Fruit fly (Drosophila melanogaster) whole organism, prepupa: Measurements from ENCODE around the gene CG13972.

ENCODE experiments used
- CG10669 ChIP-seq: fragments of 200-800 bp; sonication (Bioruptor generic); optimal IDR thresholded peaks from 3 replicates; lab custom pipeline; 2018; ENCODE audit warnings: missing biosample characterization, mild to moderate bottlenecking, missing genetic modification characterization, moderate library complexity
- CG15336 ChIP-seq: fragments of 200-800 bp; sonication (Bioruptor generic); IDR thresholded peaks from 2 replicates; pipeline ENCODE4 v1.3.6; 2022; ENCODE audit warnings: missing biosample characterization, missing genetic modification characterization
- CG16779 ChIP-seq: fragments of 200-800 bp; sonication (Bioruptor generic); optimal IDR thresholded peaks from 3 replicates; lab custom pipeline; 2017; ENCODE audit warnings: missing biosample characterization, mild to moderate bottlenecking, missing genetic modification characterization
- CG3032 ChIP-seq: fragments of 200-800 bp; optimal IDR thresholded peaks from 2 replicates; lab custom pipeline; 2019; ENCODE audit warnings: missing biosample characterization, mild to moderate bottlenecking, missing genetic modification characterization, moderate library complexity
- CG31627 ChIP-seq: fragments of 200-800 bp; sonication (Bioruptor generic); optimal IDR thresholded peaks from 3 replicates; lab custom pipeline; 2016; ENCODE audit warnings: missing biosample characterization, missing genetic modification characterization
- CG32006 ChIP-seq: fragments of 200-800 bp; sonication (Bioruptor generic); optimal IDR thresholded peaks from 3 replicates; lab custom pipeline; 2017; ENCODE audit warnings: missing biosample characterization, mild to moderate bottlenecking, missing genetic modification characterization
- CG34406 ChIP-seq: fragments of 200-800 bp; sonication (Bioruptor generic); optimal IDR thresholded peaks from 3 replicates; lab custom pipeline; 2016; ENCODE audit warnings: missing biosample characterization, missing genetic modification characterization
- CG3919 ChIP-seq: fragments of 200-800 bp; sonication (Bioruptor generic); optimal IDR thresholded peaks from 3 replicates; lab custom pipeline; 2016; ENCODE audit warnings: missing biosample characterization, missing genetic modification characterization
- CG4318 ChIP-seq: fragments of 200-800 bp; sonication (Bioruptor generic); optimal IDR thresholded peaks from 3 replicates; lab custom pipeline; 2017; ENCODE audit warnings: missing biosample characterization, mild to moderate bottlenecking, missing genetic modification characterization
- CG6163 ChIP-seq: fragments of 200-800 bp; sonication (Bioruptor generic); IDR thresholded peaks from 3 replicates; pipeline ENCODE4 v1.3.6; 2022; ENCODE audit warnings: missing biosample characterization, missing genetic modification characterization
- CG6276 ChIP-seq: fragments of 200-800 bp; sonication (Bioruptor generic); optimal IDR thresholded peaks from 2 replicates; lab custom pipeline; 2017; ENCODE audit warnings: missing biosample characterization, mild to moderate bottlenecking, missing genetic modification characterization
- CG6792 ChIP-seq: fragments of 200-800 bp; sonication (Bioruptor generic); optimal IDR thresholded peaks from 3 replicates; lab custom pipeline; 2016; ENCODE audit warnings: missing biosample characterization, missing genetic modification characterization
- CG6854 ChIP-seq: fragments of 200-800 bp; sonication (Bioruptor generic); optimal IDR thresholded peaks from 2 replicates; lab custom pipeline; 2017; ENCODE audit warnings: missing biosample characterization, mild to moderate bottlenecking, missing genetic modification characterization
- CG7368 ChIP-seq: fragments of 200-800 bp; sonication (Bioruptor generic); optimal IDR thresholded peaks from 3 replicates; lab custom pipeline; 2016; ENCODE audit warnings: missing biosample characterization, missing genetic modification characterization
- CG8632 ChIP-seq: fragments of 200-800 bp; sonication (Bioruptor generic); optimal IDR thresholded peaks from 3 replicates; lab custom pipeline; 2016; ENCODE audit warnings: missing biosample characterization, missing genetic modification characterization
- Eip78C ChIP-seq: fragments of 200-800 bp; sonication (Bioruptor generic); peaks from one replicate; lab custom pipeline; 2016; ENCODE audit warnings: missing biosample characterization, missing genetic modification characterization
- Ets21C ChIP-seq: fragments of 200-800 bp; sonication (Bioruptor generic); optimal IDR thresholded peaks from 3 replicates; lab custom pipeline; 2016; ENCODE audit warnings: missing biosample characterization, missing genetic modification characterization
- Hr38 ChIP-seq: sonication (Bioruptor generic); optimal IDR thresholded peaks from 2 replicates; lab custom pipeline; 2016; ENCODE audit warnings: missing biosample characterization, missing genetic modification characterization
- Lpt ChIP-seq: fragments of 200-800 bp; sonication (Bioruptor generic); optimal IDR thresholded peaks from 3 replicates; lab custom pipeline; 2016; ENCODE audit warnings: missing biosample characterization, missing genetic modification characterization
- Smox ChIP-seq: fragments of 200-800 bp; sonication (Bioruptor generic); optimal IDR thresholded peaks from 3 replicates; lab custom pipeline; 2016; ENCODE audit warnings: missing biosample characterization, missing genetic modification characterization
- Sox14 ChIP-seq: fragments of 200-800 bp; sonication (Bioruptor generic); optimal IDR thresholded peaks from 3 replicates; lab custom pipeline; 2016; ENCODE audit warnings: missing biosample characterization, missing genetic modification characterization
- achi ChIP-seq: fragments of 200-800 bp; sonication (Bioruptor generic); optimal IDR thresholded peaks from 3 replicates; lab custom pipeline; 2016; ENCODE audit warnings: missing biosample characterization, missing genetic modification characterization
- acj6 ChIP-seq: fragments of 200-800 bp; sonication (Bioruptor generic); optimal IDR thresholded peaks from 3 replicates; lab custom pipeline; 2016; ENCODE audit warnings: missing biosample characterization, missing genetic modification characterization
- dac ChIP-seq: fragments of 200-800 bp; sonication (Bioruptor generic); optimal IDR thresholded peaks from 2 replicates; lab custom pipeline; 2017; ENCODE audit warnings: missing biosample characterization, mild to moderate bottlenecking, missing genetic modification characterization
- dsx ChIP-seq: fragments of 200-800 bp; optimal IDR thresholded peaks from 3 replicates; lab custom pipeline; 2019; ENCODE audit warnings: missing biosample characterization, mild to moderate bottlenecking, missing genetic modification characterization, moderate library complexity; ENCODE audit not compliant: poor library complexity, severe bottlenecking
- eg ChIP-seq: fragments of 200-800 bp; sonication (Bioruptor generic); IDR thresholded peaks from 3 replicates; pipeline ENCODE4 v1.3.6; 2022; ENCODE audit warnings: missing biosample characterization, missing genetic modification characterization
- esn ChIP-seq: fragments of 200-800 bp; sonication (Bioruptor generic); optimal IDR thresholded peaks from 2 replicates; lab custom pipeline; 2016; ENCODE audit warnings: missing biosample characterization, mild to moderate bottlenecking, missing genetic modification characterization, moderate library complexity
- fd85E ChIP-seq: fragments of 200-800 bp; sonication (Bioruptor generic); optimal IDR thresholded peaks from 3 replicates; lab custom pipeline; 2016; ENCODE audit warnings: missing biosample characterization, missing genetic modification characterization
- fkh ChIP-seq: fragments of 200-800 bp; sonication (Bioruptor generic); optimal IDR thresholded peaks from 3 replicates; lab custom pipeline; 2017; ENCODE audit warnings: missing biosample characterization, mild to moderate bottlenecking, missing genetic modification characterization, moderate library complexity
- lz ChIP-seq: fragments of 200-800 bp; sonication (Bioruptor generic); optimal IDR thresholded peaks from 3 replicates; lab custom pipeline; 2016; ENCODE audit warnings: missing biosample characterization, missing genetic modification characterization
- net ChIP-seq: fragments of 200-800 bp; sonication (Bioruptor generic); optimal IDR thresholded peaks from 3 replicates; lab custom pipeline; 2016; ENCODE audit warnings: missing biosample characterization, missing genetic modification characterization
- pdm3 ChIP-seq: fragments of 200-800 bp; sonication (Bioruptor generic); optimal IDR thresholded peaks from 3 replicates; lab custom pipeline; 2016; ENCODE audit warnings: missing biosample characterization, missing genetic modification characterization
- spab ChIP-seq: fragments of 200-800 bp; sonication (Bioruptor generic); optimal IDR thresholded peaks from 2 replicates; lab custom pipeline; 2017; ENCODE audit warnings: missing biosample characterization, mild to moderate bottlenecking, missing genetic modification characterization, missing genetic modification reagents
- svp ChIP-seq: fragments of 200-800 bp; sonication (Bioruptor generic); peaks from one replicate; lab custom pipeline; 2016; ENCODE audit warnings: missing biosample characterization, missing genetic modification characterization
- topi ChIP-seq: fragments of 200-800 bp; sonication (Bioruptor generic); optimal IDR thresholded peaks from 3 replicates; lab custom pipeline; 2016; ENCODE audit warnings: missing biosample characterization, missing genetic modification characterization

Gene CG13972

dm6 chr3R:27520415-27520916 lies 3.4 kb upstream of the CG13972 start, which contains the start of gene CG12885:
TSS of gene CG12885 (plus strand) at chr3R:27520866.
- TF ChIP-seq CG6276 (GFP tag; lab: Kevin White, UChicago), result no peak
- no peak for TF ChIP-seq dsx (GFP tag; lab: Kevin White, UChicago)
- TF ChIP-seq spab (GFP tag; lab: Kevin White, UChicago), result no peak
- no peak for TF ChIP-seq acj6 (GFP tag; lab: Kevin White, UChicago)
- TF ChIP-seq CG31627 (GFP tag; lab: Kevin White, UChicago), result no peak
- TF ChIP-seq esn (GFP tag; lab: Kevin White, UChicago), result no peak
- TF ChIP-seq CG32006, result no peak
- TF ChIP-seq CG34406, result no peak

- TF ChIP-seq CG32006, result no peak
- peak; percentile 58 for TF ChIP-seq svp (GFP tag; lab: Kevin White, UChicago)
These were observed 2.8 kb upstream of the CG13972 start for dm6 chr3R:27519879-27520278.

dm6 chr3R:27502856-27503255 lies 14.2 kb downstream of the CG13972 start, which contains the start of gene CG5402:
TSS of gene CG5402 (minus strand) at chr3R:27502956.
- no peak for TF ChIP-seq CG3032 (tag; lab: Kevin White, UChicago)
- no peak for TF ChIP-seq net (GFP tag; lab: Kevin White, UChicago)
- TF ChIP-seq fkh (GFP tag; lab: Kevin White, UChicago), result no peak
- no peak for TF ChIP-seq dac (GFP tag; lab: Kevin White, UChicago)
- no peak for TF ChIP-seq achi (GFP tag; lab: Kevin White, UChicago)
- TF ChIP-seq CG16779, result no peak
- TF ChIP-seq Ets21C (GFP tag; lab: Kevin White, UChicago), result no peak
- no peak for TF ChIP-seq CG10669 (GFP tag; lab: Kevin White, UChicago)
- TF ChIP-seq, all 60 proteins: peak for 0

- TF ChIP-seq fkh (GFP tag; lab: Kevin White, UChicago) (peak; percentile 41), Ets21C (GFP tag; lab: Kevin White, UChicago) (no peak)
These were observed 15.1 kb downstream of the CG13972 start, which contains the start of gene CG43139 for dm6 chr3R:27501938-27502337. TSS of gene CG43139 (minus strand) at chr3R:27502025.

- TF ChIP-seq CG7368, result no peak
- TF ChIP-seq acj6 (GFP tag; lab: Kevin White, UChicago), result no peak
These were observed 19.4 kb downstream of the CG13972 start for dm6 chr3R:27497616-27498015.

- TF ChIP-seq CG8632 (GFP tag; lab: Kevin White, UChicago) (no peak), Smox (GFP tag; lab: Kevin White, UChicago) (no peak), Sox14 (no peak), eg (GFP tag; lab: Robert Waterston, UW) (no peak), CG6792 (GFP tag; lab: Kevin White, UChicago) (no peak)
These were observed 29.4 kb downstream of the CG13972 start, which contains the start of gene Gr98a for dm6 chr3R:27487627-27488026. TSS of gene Gr98a (plus strand) at chr3R:27487927.

- TF ChIP-seq svp (GFP tag; lab: Kevin White, UChicago) (no peak), dac (GFP tag; lab: Kevin White, UChicago) (no peak), CG3032 (tag; lab: Kevin White, UChicago) (no peak), Lpt (no peak), pdm3 (GFP tag; lab: Kevin White, UChicago) (no peak), topi (GFP tag; lab: Kevin White, UChicago) (no peak), lz (GFP tag; lab: Kevin White, UChicago) (no peak), CG15336 (GFP tag; lab: Robert Waterston, UW) (no peak), CG3919 (GFP tag; lab: Kevin White, UChicago) (no peak), Hr38 (GFP tag; lab: Kevin White, UChicago) (no peak), CG10669 (GFP tag; lab: Kevin White, UChicago) (no peak), Eip78C (GFP tag; lab: Kevin White, UChicago) (no peak), CG16779 (no peak), CG4318 (GFP tag; lab: Kevin White, UChicago) (no peak), Sox14 (no peak), CG6163 (GFP tag; lab: Robert Waterston, UW) (no peak), fkh (GFP tag; lab: Kevin White, UChicago) (no peak), fd85E (GFP tag; lab: Kevin White, UChicago) (no peak), CG6854 (GFP tag; lab: Kevin White, UChicago) (no peak)
- TF ChIP-seq, all 60 proteins: peak for 0
These were observed 38.7 kb downstream of the CG13972 start, which contains the start of gene Cyp6a18 for dm6 chr3R:27478375-27478774. TSS of gene Cyp6a18 (plus strand) at chr3R:27478675.
